Fruit fly (Drosophila melanogaster) whole organism, embryonic: ENCODE results near the gene dock.

Experiments used
- CG10267 ChIP-seq: fragments of 200-800 bp; sonication (Bioruptor generic); optimal IDR thresholded peaks from 2 replicates; lab custom pipeline; 2018; ENCODE audit warnings: missing biosample characterization, mild to moderate bottlenecking, missing genetic modification characterization, moderate library complexity
- CG10321 ChIP-seq: fragments of 200-800 bp; sonication (Bioruptor generic); IDR thresholded peaks from 2 replicates; pipeline ENCODE4 v1.3.6; 2022; ENCODE audit warnings: missing biosample characterization, missing genetic modification characterization
- CG11085 ChIP-seq: fragments of 200-800 bp; sonication (Bioruptor generic); IDR thresholded peaks from 2 replicates; pipeline ENCODE4 v1.3.6; 2022; ENCODE audit warnings: missing biosample characterization, missing genetic modification characterization
- CG11456 ChIP-seq: fragments of 200-800 bp; sonication (Bioruptor generic); IDR thresholded peaks from 3 replicates; pipeline ENCODE4 v1.3.6; 2022; ENCODE audit warnings: missing biosample characterization, missing genetic modification characterization
- CG12942 ChIP-seq: fragments of 200-800 bp; sonication (Bioruptor generic); optimal IDR thresholded peaks from 3 replicates; lab custom pipeline; 2016; ENCODE audit warnings: missing biosample characterization, missing genetic modification characterization
- CG13424 ChIP-seq: fragments of 200-800 bp; sonication (Bioruptor generic); optimal IDR thresholded peaks from 2 replicates; lab custom pipeline; 2019; ENCODE audit warnings: missing biosample characterization, mild to moderate bottlenecking, missing genetic modification characterization, moderate library complexity
- CG16863 ChIP-seq: fragments of 200-800 bp; sonication (Bioruptor generic); optimal IDR thresholded peaks from 3 replicates; lab custom pipeline; 2016; ENCODE audit warnings: missing biosample characterization, missing genetic modification characterization
- CG17612 ChIP-seq: fragments of 200-800 bp; sonication (Bioruptor generic); IDR thresholded peaks from 2 replicates; pipeline ENCODE4 v1.3.6; 2022; ENCODE audit warnings: missing biosample characterization, missing genetic modification characterization
- CG17802 ChIP-seq: fragments of 200-800 bp; sonication (Bioruptor generic); optimal IDR thresholded peaks from 2 replicates; lab custom pipeline; 2018; ENCODE audit warnings: missing biosample characterization, mild to moderate bottlenecking, missing genetic modification characterization, moderate library complexity
- CG1792 ChIP-seq: fragments of 200-800 bp; sonication (Bioruptor generic); optimal IDR thresholded peaks from 2 replicates; lab custom pipeline; 2016; ENCODE audit warnings: missing biosample characterization, missing genetic modification characterization
- CG18619 ChIP-seq: fragments of 200-800 bp; sonication (Bioruptor generic); optimal IDR thresholded peaks from 3 replicates; lab custom pipeline; 2017; ENCODE audit warnings: missing biosample characterization, mild to moderate bottlenecking, missing genetic modification characterization
- CG2129 ChIP-seq: fragments of 200-800 bp; sonication (Bioruptor generic); IDR thresholded peaks from 2 replicates; pipeline ENCODE4 v1.3.6; 2022; ENCODE audit warnings: missing biosample characterization, missing genetic modification characterization; ENCODE audit not compliant: partially characterized antibody
- CG33213 ChIP-seq: fragments of 200-800 bp; sonication (Bioruptor generic); optimal IDR thresholded peaks from 3 replicates; lab custom pipeline; 2016; ENCODE audit warnings: missing biosample characterization, missing genetic modification characterization
- CG3838 ChIP-seq: fragments of 200-800 bp; sonication (Bioruptor generic); optimal IDR thresholded peaks from 3 replicates; lab custom pipeline; 2016; ENCODE audit warnings: missing biosample characterization, missing genetic modification characterization
- CG3847 ChIP-seq: fragments of 200-800 bp; sonication (Bioruptor generic); IDR thresholded peaks from 2 replicates; pipeline ENCODE4 v1.3.6; 2022; ENCODE audit warnings: missing biosample characterization, missing genetic modification characterization
- CG6765 ChIP-seq: fragments of 200-800 bp; sonication (Bioruptor generic); optimal IDR thresholded peaks from 3 replicates; lab custom pipeline; 2017; ENCODE audit warnings: missing biosample characterization, mild to moderate bottlenecking, missing genetic modification characterization
- CG7928 ChIP-seq: fragments of 200-800 bp; sonication (Bioruptor generic); optimal IDR thresholded peaks from 2 replicates; lab custom pipeline; 2017; ENCODE audit warnings: missing biosample characterization, mild to moderate bottlenecking, missing genetic modification characterization
- CG7987 ChIP-seq: fragments of 200-800 bp; sonication (Bioruptor generic); optimal IDR thresholded peaks from 2 replicates; lab custom pipeline; 2018; ENCODE audit warnings: missing biosample characterization, mild to moderate bottlenecking, missing genetic modification characterization, moderate library complexity
- CG8388 ChIP-seq: fragments of 200-800 bp; sonication (Bioruptor generic); optimal IDR thresholded peaks from 2 replicates; lab custom pipeline; 2019; ENCODE audit warnings: missing biosample characterization, mild to moderate bottlenecking, missing genetic modification characterization, moderate library complexity
- CG9215 ChIP-seq: fragments of 200-800 bp; sonication (Bioruptor generic); IDR thresholded peaks from 2 replicates; pipeline ENCODE4 v1.3.6; 2022; ENCODE audit warnings: missing biosample characterization, missing genetic modification characterization
- Chrac-16 ChIP-seq: fragments of 200-800 bp; sonication (Bioruptor generic); optimal IDR thresholded peaks from 3 replicates; lab custom pipeline; 2016; ENCODE audit warnings: missing biosample characterization, missing genetic modification characterization
- Doc3 ChIP-seq: fragments of 200-800 bp; sonication (Bioruptor generic); IDR thresholded peaks from 3 replicates; pipeline ENCODE4 v1.3.6; 2022; ENCODE audit warnings: missing biosample characterization, missing genetic modification characterization; ENCODE audit not compliant: partially characterized antibody
- E2f1 ChIP-seq: fragments of 200-800 bp; sonication (Bioruptor generic); IDR thresholded peaks from 2 replicates; pipeline ENCODE4 v1.3.6; 2022; ENCODE audit warnings: missing biosample characterization, missing genetic modification characterization
- Fer1 ChIP-seq: fragments of 200-800 bp; sonication (Bioruptor generic); optimal IDR thresholded peaks from 2 replicates; lab custom pipeline; 2017; ENCODE audit warnings: missing biosample characterization, mild to moderate bottlenecking, missing genetic modification characterization
- Fer3 ChIP-seq: fragments of 200-800 bp; sonication (Bioruptor generic); optimal IDR thresholded peaks from 2 replicates; lab custom pipeline; 2018; ENCODE audit warnings: missing biosample characterization, mild to moderate bottlenecking, missing genetic modification characterization, moderate library complexity
- Meics ChIP-seq: fragments of 200-800 bp; sonication (Bioruptor generic); optimal IDR thresholded peaks from 2 replicates; lab custom pipeline; 2017; ENCODE audit warnings: missing biosample characterization, mild to moderate bottlenecking, missing genetic modification characterization
- NFAT ChIP-seq: fragments of 200-800 bp; sonication (Bioruptor generic); IDR thresholded peaks from 2 replicates; pipeline ENCODE4 v1.3.6; 2022; ENCODE audit warnings: missing biosample characterization, missing genetic modification characterization
- Nf-YC ChIP-seq: fragments of 200-800 bp; optimal IDR thresholded peaks from 3 replicates; lab custom pipeline; 2019; ENCODE audit warnings: missing biosample characterization, mild to moderate bottlenecking, missing genetic modification characterization, moderate library complexity
- Ravus ChIP-seq: fragments of 200-800 bp; sonication (Bioruptor generic); IDR thresholded peaks from 2 replicates; pipeline ENCODE4 v1.3.6; 2022; ENCODE audit warnings: missing biosample characterization, missing genetic modification characterization
- Rx ChIP-seq: fragments of 200-800 bp; sonication (Bioruptor generic); IDR thresholded peaks from 2 replicates; pipeline ENCODE4 v1.3.6; 2022; ENCODE audit warnings: missing biosample characterization, missing genetic modification characterization
- TFAM ChIP-seq: fragments of 200-800 bp; sonication (Bioruptor generic); optimal IDR thresholded peaks from 2 replicates; lab custom pipeline; 2017; ENCODE audit warnings: missing biosample characterization, missing genetic modification characterization, inconsistent platforms
- ac ChIP-seq: fragments of 200-800 bp; sonication (Bioruptor generic); optimal IDR thresholded peaks from 3 replicates; lab custom pipeline; 2017; ENCODE audit warnings: missing biosample characterization, mild to moderate bottlenecking, missing genetic modification characterization
- ara ChIP-seq: fragments of 200-800 bp; sonication (Bioruptor generic); IDR thresholded peaks from 2 replicates; pipeline ENCODE4 v1.3.6; 2022; ENCODE audit warnings: missing biosample characterization, missing genetic modification characterization
- crc ChIP-seq: fragments of 200-800 bp; sonication (Bioruptor generic); optimal IDR thresholded peaks from 2 replicates; lab custom pipeline; 2016; ENCODE audit warnings: missing biosample characterization, missing genetic modification characterization
- danr ChIP-seq: fragments of 200-800 bp; sonication (Bioruptor generic); IDR thresholded peaks from 2 replicates; pipeline ENCODE4 v1.3.6; 2022; ENCODE audit warnings: missing biosample characterization, missing genetic modification characterization
- dimm ChIP-seq: fragments of 200-800 bp; sonication (Bioruptor generic); IDR thresholded peaks from 2 replicates; pipeline ENCODE4 v1.3.6; 2022; ENCODE audit warnings: missing biosample characterization, missing genetic modification characterization
- eyg ChIP-seq: fragments of 200-800 bp; sonication (Bioruptor generic); optimal IDR thresholded peaks from 3 replicates; lab custom pipeline; 2016; ENCODE audit warnings: missing biosample characterization, missing genetic modification characterization
- gcm ChIP-seq: fragments of 200-800 bp; sonication (Bioruptor generic); optimal IDR thresholded peaks from 2 replicates; lab custom pipeline; 2019; ENCODE audit warnings: missing biosample characterization, mild to moderate bottlenecking, missing genetic modification characterization, moderate library complexity
- h ChIP-seq: fragments of >200 bp; optimal IDR thresholded peaks from 2 replicates; lab custom pipeline; 2017
- hb ChIP-seq: fragments of 200-800 bp; sonication (Bioruptor generic); IDR thresholded peaks from 3 replicates; pipeline ENCODE4 v1.3.6; 2022; ENCODE audit warnings: missing biosample characterization, missing genetic modification characterization; ENCODE audit not compliant: partially characterized antibody
- ken ChIP-seq: fragments of 200-800 bp; sonication (Bioruptor generic); IDR thresholded peaks from 3 replicates; pipeline ENCODE4 v1.3.6; 2022; ENCODE audit warnings: missing biosample characterization, missing genetic modification characterization
- mirr ChIP-seq: fragments of 200-800 bp; sonication (Bioruptor generic); optimal IDR thresholded peaks from 3 replicates; lab custom pipeline; 2018; ENCODE audit warnings: missing biosample characterization, mild to moderate bottlenecking, missing genetic modification characterization
- psq ChIP-seq: fragments of 200-800 bp; sonication (Bioruptor generic); optimal IDR thresholded peaks from 2 replicates; lab custom pipeline; 2017; ENCODE audit warnings: missing biosample characterization, missing genetic modification characterization
- sc ChIP-seq, 3 experiments: fragments of >200 bp in 2 of 3; fragments of 200-800 bp in 1 of 3; sonication (Bioruptor generic) in 1 of 3; optimal IDR thresholded peaks; 2 replicates in 2 of 3; 3 replicates in 1 of 3; lab custom pipeline; 2017; ENCODE audit warnings: mild to moderate bottlenecking in 1 of 3, missing biosample characterization in 1 of 3, missing genetic modification characterization in 1 of 3, missing genetic modification reagents in 1 of 3
- sob ChIP-seq: fragments of 200-800 bp; sonication (Bioruptor generic); IDR thresholded peaks from 2 replicates; pipeline ENCODE4 v1.3.6; 2022; ENCODE audit warnings: missing biosample characterization, missing genetic modification characterization
- tna ChIP-seq: fragments of 200-800 bp; sonication (Bioruptor generic); IDR thresholded peaks from 2 replicates; pipeline ENCODE4 v1.3.6; 2022; ENCODE audit warnings: missing biosample characterization, missing genetic modification characterization; ENCODE audit not compliant: partially characterized antibody
- toy ChIP-seq: fragments of 200-800 bp; sonication (Bioruptor generic); IDR thresholded peaks from 2 replicates; pipeline ENCODE4 v1.3.6; 2022; ENCODE audit warnings: missing biosample characterization, missing genetic modification characterization
- unpg ChIP-seq: fragments of 200-800 bp; sonication (Bioruptor generic); optimal IDR thresholded peaks from 3 replicates; lab custom pipeline; 2018; ENCODE audit warnings: missing biosample characterization, mild to moderate bottlenecking, missing genetic modification characterization, moderate library complexity
- vvl ChIP-seq: fragments of 200-800 bp; sonication (Bioruptor generic); IDR thresholded peaks from 2 replicates; pipeline ENCODE4 v1.3.6; 2022; ENCODE audit warnings: missing biosample characterization, missing genetic modification characterization
- zen ChIP-seq: fragments of 200-800 bp; sonication (Bioruptor generic); optimal IDR thresholded peaks from 3 replicates; lab custom pipeline; 2018; ENCODE audit warnings: missing biosample characterization, mild to moderate bottlenecking, missing genetic modification characterization, moderate library complexity

The dock gene

dm6 chr2L:870749-871418 is 45.1 kb downstream of the dock start (continued):
- no peak for TF ChIP-seq NFAT (GFP tag; lab: Robert Waterston, UW)
- TF ChIP-seq sob (GFP tag; lab: Robert Waterston, UW) = peak; percentile 80
- TF ChIP-seq CG18619 (GFP tag; lab: Kevin White, UChicago) = peak; percentile 64
- TF ChIP-seq CG12942 (GFP tag; lab: Kevin White, UChicago) = peak; percentile 74
- TF ChIP-seq vvl (GFP tag; lab: Robert Waterston, UW) = peak; percentile 80
- peak; percentile 9 for TF ChIP-seq eyg (GFP tag; lab: Kevin White, UChicago)
- no peak for TF ChIP-seq mirr
- TF ChIP-seq CG7987 (GFP tag; lab: Kevin White, UChicago) = peak; percentile 42
- no peak for TF ChIP-seq CG17612 (GFP tag; lab: Robert Waterston, UW)
- no peak for TF ChIP-seq CG17802
- TF ChIP-seq hb (GFP tag; lab: Robert Waterston, UW) = no peak
- peak; percentile 64 for TF ChIP-seq Meics (GFP tag; lab: Kevin White, UChicago)
- TF ChIP-seq psq = peak; percentile 40
- TF ChIP-seq sc (optimal IDR thresholded peaks at IDR 0.05; lab: Kevin White, UChicago) = no peak
- peak; percentile 47 for TF ChIP-seq sc (GFP tag; optimal IDR thresholded peaks at IDR 0.05; lab: Kevin White, UChicago)
- no peak for TF ChIP-seq h
- peak; percentile 95 for TF ChIP-seq CG7928
- TF ChIP-seq TFAM = no peak
- peak; percentile 71 for TF ChIP-seq unpg (GFP tag; lab: Kevin White, UChicago)
- peak; percentile 57 for TF ChIP-seq Fer1 (GFP tag; lab: Kevin White, UChicago)
- no peak for TF ChIP-seq CG1792 (GFP tag; lab: Kevin White, UChicago)
- peak; percentile 69; the same call in 1 of the 3 replicates for TF ChIP-seq CG11456 (GFP tag; lab: Robert Waterston, UW)
- peak; percentile 46 for TF ChIP-seq E2f1
- TF ChIP-seq CG10321 (GFP tag; lab: Robert Waterston, UW) = 0 out of 2 replicates have a peak, but pooled peaks have one; percentile 45
- peak; percentile 71 for TF ChIP-seq ken (GFP tag; lab: Robert Waterston, UW)
- peak; percentile 34 for TF ChIP-seq zen (tag; lab: Kevin White, UChicago)
- no peak for TF ChIP-seq tna (GFP tag; lab: Robert Waterston, UW)
- peak; percentile 73 for TF ChIP-seq CG13424
- peak; percentile 66 for TF ChIP-seq Chrac-16 (GFP tag; lab: Kevin White, UChicago)
- peak; percentile 35 for TF ChIP-seq CG8388 (GFP tag; lab: Kevin White, UChicago)
- peak; percentile 69 for TF ChIP-seq CG16863 (GFP tag; lab: Kevin White, UChicago)
- no peak for TF ChIP-seq gcm (GFP tag; lab: Kevin White, UChicago)
- TF ChIP-seq CG3838 (GFP tag; lab: Kevin White, UChicago) = no peak
- peak; percentile 61 for TF ChIP-seq CG9215 (GFP tag; lab: Robert Waterston, UW)
- no peak for TF ChIP-seq Doc3 (GFP tag; lab: Robert Waterston, UW)
- no peak for TF ChIP-seq danr (GFP tag; lab: Robert Waterston, UW)
- peak; percentile 43 for TF ChIP-seq crc (GFP tag; lab: Kevin White, UChicago)
- TF ChIP-seq Ravus (GFP tag; lab: Robert Waterston, UW) = no peak
- peak; percentile 38; the same call in 1 of the 2 replicates for TF ChIP-seq CG11085 (GFP tag; lab: Robert Waterston, UW)
- TF ChIP-seq CG33213 = peak; percentile 57
- peak; percentile 79 for TF ChIP-seq CG3847
- no peak for TF ChIP-seq toy (GFP tag; lab: Robert Waterston, UW)
- no peak for TF ChIP-seq dimm (GFP tag; lab: Robert Waterston, UW)
- peak; percentile 67 for TF ChIP-seq CG6765 (GFP tag; lab: Kevin White, UChicago)
- peak; percentile 29 for TF ChIP-seq CG10267 (tag; lab: Kevin White, UChicago)
- peak; percentile 75 for TF ChIP-seq Rx
- no peak for TF ChIP-seq CG2129 (GFP tag; lab: Robert Waterston, UW)
- TF ChIP-seq Fer3 = peak; percentile 48
- TF ChIP-seq Nf-YC (tag; lab: Kevin White, UChicago) = peak; percentile 49
- peak; percentile 78 for TF ChIP-seq ara (GFP tag; lab: Robert Waterston, UW)
- TF ChIP-seq ac (GFP tag; lab: Kevin White, UChicago) = no peak
